Fruit fly (Drosophila melanogaster) whole organism, pupa: Measurements from ENCODE around the gene mTTF.

Source experiments
- CG10348 ChIP-seq: fragments of 200-800 bp; sonication (Bioruptor generic); IDR thresholded peaks from 2 replicates; pipeline ENCODE4 v1.3.6; 2022; ENCODE audit warnings: missing biosample characterization, missing genetic modification characterization
- CG13204 ChIP-seq: fragments of 200-800 bp; sonication (Bioruptor generic); optimal IDR thresholded peaks from 2 replicates; lab custom pipeline; 2018; ENCODE audit warnings: missing biosample characterization, mild to moderate bottlenecking, missing genetic modification characterization, moderate library complexity
- CG14655 ChIP-seq: fragments of 200-800 bp; sonication (Bioruptor generic); optimal IDR thresholded peaks from 3 replicates; lab custom pipeline; 2017; ENCODE audit warnings: mild to moderate bottlenecking, missing biosample characterization, missing genetic modification reagents, missing genetic modification characterization
- CG15710 ChIP-seq: fragments of 200-800 bp; sonication (Bioruptor generic); optimal IDR thresholded peaks from 2 replicates; lab custom pipeline; 2018; ENCODE audit warnings: missing biosample characterization, mild to moderate bottlenecking, missing genetic modification characterization, moderate library complexity
- CG17806 ChIP-seq: fragments of 200-800 bp; sonication (Bioruptor generic); optimal IDR thresholded peaks from 2 replicates; lab custom pipeline; 2018; ENCODE audit warnings: missing biosample characterization, mild to moderate bottlenecking, missing genetic modification characterization, moderate library complexity
- CG4496 ChIP-seq: fragments of 200-800 bp; sonication (Bioruptor generic); IDR thresholded peaks from 3 replicates; pipeline ENCODE4 v1.3.6; 2022; ENCODE audit warnings: missing biosample characterization, missing genetic modification characterization
- CG9948 ChIP-seq: fragments of 200-800 bp; sonication (Bioruptor generic); optimal IDR thresholded peaks from 2 replicates; lab custom pipeline; 2018; ENCODE audit warnings: missing biosample characterization, mild to moderate bottlenecking, missing genetic modification characterization, moderate library complexity
- D1 ChIP-seq: fragments of 200-800 bp; sonication (Bioruptor generic); optimal IDR thresholded peaks from 2 replicates; lab custom pipeline; 2018; ENCODE audit warnings: missing biosample characterization, mild to moderate bottlenecking, missing genetic modification characterization, moderate library complexity
- EcR ChIP-seq: fragments of 200-800 bp; sonication (Bioruptor generic); optimal IDR thresholded peaks from 3 replicates; lab custom pipeline; 2019; ENCODE audit warnings: missing biosample characterization, missing genetic modification characterization, mild to moderate bottlenecking, moderate library complexity, missing genetic modification reagents
- Snoo ChIP-seq: fragments of 200-800 bp; sonication (Bioruptor generic); optimal IDR thresholded peaks from 3 replicates; lab custom pipeline; 2017; ENCODE audit warnings: missing biosample characterization, mild to moderate bottlenecking, missing genetic modification characterization, inconsistent platforms
- fd96Ca ChIP-seq: fragments of 200-800 bp; sonication (Bioruptor generic); IDR thresholded peaks from 3 replicates; pipeline ENCODE4 v1.3.6; 2022; ENCODE audit warnings: missing biosample characterization, missing genetic modification characterization
- gl ChIP-seq: fragments of 200-800 bp; sonication (Bioruptor generic); optimal IDR thresholded peaks from 2 replicates; lab custom pipeline; 2018; ENCODE audit warnings: missing biosample characterization, mild to moderate bottlenecking, missing genetic modification characterization
- rn ChIP-seq: fragments of 200-800 bp; sonication (Bioruptor generic); IDR thresholded peaks from 2 replicates; pipeline ENCODE4 v1.3.6; 2022; ENCODE audit warnings: missing biosample characterization, missing genetic modification characterization

DNA sequence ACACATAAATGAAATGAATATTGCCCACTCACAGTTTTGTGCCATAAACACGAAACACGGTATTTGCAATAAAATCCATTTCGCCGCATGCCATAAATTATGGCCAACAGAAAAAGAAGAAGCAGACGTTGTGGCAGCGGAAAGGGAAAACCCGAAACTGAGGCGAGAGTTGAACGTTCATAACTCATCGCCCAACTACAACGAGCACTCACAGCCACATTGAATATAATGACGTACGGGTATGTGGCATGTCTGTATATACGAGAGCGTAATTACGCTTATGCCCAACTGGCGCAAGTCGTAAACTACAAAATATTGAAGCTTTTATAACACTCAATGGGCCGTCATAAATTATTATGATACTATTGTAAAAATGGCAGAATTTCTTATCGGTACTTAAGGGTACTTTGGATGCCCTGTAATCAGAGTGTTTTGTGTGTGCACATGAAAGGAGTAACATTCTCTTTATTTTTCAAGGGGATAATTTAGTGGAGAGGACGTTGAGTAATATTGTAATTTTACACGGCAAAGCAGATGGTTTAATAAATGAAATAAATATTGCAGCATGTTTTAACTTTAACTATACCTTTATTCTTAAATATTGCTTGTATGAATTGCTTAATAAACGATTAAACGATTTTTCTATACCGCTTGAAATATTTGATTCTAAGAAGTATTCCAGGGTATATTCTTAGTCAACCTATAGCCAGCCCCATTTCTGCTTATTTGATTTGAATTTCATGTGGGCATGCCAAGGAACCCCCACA is 45.9 kb upstream of the mTTF start:
- no peak for TF ChIP-seq rn
- no peak for TF ChIP-seq CG13204 (GFP tag; lab: Kevin White, UChicago)
- TF ChIP-seq CG17806 (tag; lab: Kevin White, UChicago) = no peak
- no peak for TF ChIP-seq EcR (GFP tag; lab: Kevin White, UChicago)
- no peak for TF ChIP-seq CG10348
- TF ChIP-seq CG9948 (tag; lab: Kevin White, UChicago) = no peak
- TF ChIP-seq CG14655 = no peak
- TF ChIP-seq fd96Ca = no peak
- no peak for TF ChIP-seq gl (tag; lab: Kevin White, UChicago)
- no peak for TF ChIP-seq CG15710 (tag; lab: Kevin White, UChicago)
- no peak for TF ChIP-seq D1 (tag; lab: Kevin White, UChicago)
- no peak for TF ChIP-seq Snoo
- TF ChIP-seq CG4496 (GFP tag; lab: Robert Waterston, UW) = no peak
